Fruit fly (Drosophila melanogaster) whole organism, embryonic: ENCODE data around the gene Tango9.

ENCODE experiments used
- Ada2b ChIP-seq: fragments of 200-800 bp; sonication (Bioruptor generic); IDR thresholded peaks from 2 replicates; pipeline ENCODE4 v1.3.6; 2022; ENCODE audit warnings: missing biosample characterization, missing genetic modification characterization
- B-H2 ChIP-seq: fragments of 200-800 bp; sonication (Bioruptor generic); optimal IDR thresholded peaks from 2 replicates; lab custom pipeline; 2018; ENCODE audit warnings: missing biosample characterization, mild to moderate bottlenecking, missing genetic modification characterization
- CG10565 ChIP-seq: fragments of 200-800 bp; sonication (Bioruptor generic); optimal IDR thresholded peaks from 3 replicates; lab custom pipeline; 2016; ENCODE audit warnings: missing biosample characterization, mild to moderate bottlenecking, missing genetic modification characterization
- CG11456 ChIP-seq: fragments of 200-800 bp; sonication (Bioruptor generic); IDR thresholded peaks from 3 replicates; pipeline ENCODE4 v1.3.6; 2022; ENCODE audit warnings: missing biosample characterization, missing genetic modification characterization
- CG12104 ChIP-seq: fragments of 200-800 bp; sonication (Bioruptor generic); optimal IDR thresholded peaks from 3 replicates; lab custom pipeline; 2016; ENCODE audit warnings: missing biosample characterization, missing genetic modification characterization
- CG14860 ChIP-seq: fragments of 200-800 bp; sonication (Bioruptor generic); IDR thresholded peaks from 3 replicates; pipeline ENCODE4 v1.3.6; 2022; ENCODE audit warnings: missing biosample characterization, missing genetic modification characterization; ENCODE audit not compliant: partially characterized antibody
- CG1529 ChIP-seq: fragments of 200-800 bp; sonication (Bioruptor generic); optimal IDR thresholded peaks from 3 replicates; lab custom pipeline; 2018; ENCODE audit warnings: missing biosample characterization, missing genetic modification characterization
- CG17186 ChIP-seq: fragments of 200-800 bp; sonication (Bioruptor generic); optimal IDR thresholded peaks from 3 replicates; lab custom pipeline; 2017; ENCODE audit warnings: missing biosample characterization, missing genetic modification reagents, missing genetic modification characterization
- CG17385 ChIP-seq: fragments of 200-800 bp; sonication (Bioruptor generic); optimal IDR thresholded peaks from 3 replicates; lab custom pipeline; 2018; ENCODE audit warnings: missing biosample characterization, mild to moderate bottlenecking, missing genetic modification characterization
- CG2199 ChIP-seq: fragments of 200-800 bp; sonication (Bioruptor generic); IDR thresholded peaks from 3 replicates; pipeline ENCODE4 v1.3.6; 2022; ENCODE audit warnings: missing biosample characterization, missing genetic modification characterization
- CG31224 ChIP-seq: fragments of 200-800 bp; sonication (Bioruptor generic); IDR thresholded peaks from 2 replicates; pipeline ENCODE4 v1.3.6; 2022; ENCODE audit warnings: missing biosample characterization, missing genetic modification characterization
- CG33557 ChIP-seq: fragments of 200-800 bp; sonication (Bioruptor generic); optimal IDR thresholded peaks from 2 replicates; lab custom pipeline; 2019; ENCODE audit warnings: missing biosample characterization, mild to moderate bottlenecking, missing genetic modification characterization, moderate library complexity
- CG4730 ChIP-seq: fragments of 200-800 bp; sonication (Bioruptor generic); IDR thresholded peaks from 2 replicates; pipeline ENCODE4 v1.3.6; 2022; ENCODE audit warnings: missing biosample characterization, missing genetic modification characterization
- CG6854 ChIP-seq: fragments of 200-800 bp; sonication (Bioruptor generic); optimal IDR thresholded peaks from 3 replicates; lab custom pipeline; 2017; ENCODE audit warnings: missing biosample characterization, mild to moderate bottlenecking, missing genetic modification characterization
- CG7963 ChIP-seq: fragments of 200-800 bp; sonication (Bioruptor generic); IDR thresholded peaks from 3 replicates; pipeline ENCODE4 v1.3.6; 2022; ENCODE audit warnings: missing biosample characterization, missing genetic modification characterization; ENCODE audit not compliant: partially characterized antibody
- CG8478 ChIP-seq: fragments of >200 bp; optimal IDR thresholded peaks from 2 replicates; lab custom pipeline; 2018
- CG8765 ChIP-seq: fragments of 200-800 bp; sonication (Bioruptor generic); IDR thresholded peaks from 2 replicates; pipeline ENCODE4 v1.3.6; 2022; ENCODE audit warnings: missing biosample characterization, missing genetic modification characterization
- CrebB ChIP-seq: fragments of 200-800 bp; sonication (Bioruptor generic); optimal IDR thresholded peaks from 3 replicates; lab custom pipeline; 2018; ENCODE audit warnings: missing biosample characterization, mild to moderate bottlenecking, missing genetic modification characterization
- Doc2 ChIP-seq: fragments of 200-800 bp; sonication (Bioruptor generic); IDR thresholded peaks from 2 replicates; pipeline ENCODE4 v1.3.6; 2022; ENCODE audit warnings: missing biosample characterization, missing genetic modification characterization
- Dref ChIP-seq: fragments of 200-800 bp; sonication (Bioruptor generic); IDR thresholded peaks from 2 replicates; pipeline ENCODE4 v1.3.6; 2022; ENCODE audit warnings: missing biosample characterization, missing genetic modification characterization
- E2f1 ChIP-seq: fragments of 200-800 bp; sonication (Bioruptor generic); IDR thresholded peaks from 2 replicates; pipeline ENCODE4 v1.3.6; 2022; ENCODE audit warnings: missing biosample characterization, missing genetic modification characterization
- E2f2 ChIP-seq: fragments of 200-800 bp; sonication (Bioruptor generic); IDR thresholded peaks from 2 replicates; pipeline ENCODE4 v1.3.6; 2022; ENCODE audit warnings: missing biosample characterization, missing genetic modification characterization
- Eip74EF ChIP-seq, 2 experiments: fragments of 200-800 bp in 1 of 2; fragments of >200 bp in 1 of 2; sonication (Bioruptor generic) in 1 of 2; optimal IDR thresholded peaks; 2 replicates each; lab custom pipeline; 2017 to 2019; ENCODE audit warnings: missing biosample characterization in 2 of 2, missing genetic modification characterization in 2 of 2, mild to moderate bottlenecking in 1 of 2, moderate library complexity in 1 of 2
- MESR4 ChIP-seq: fragments of 200-800 bp; sonication (Bioruptor generic); optimal IDR thresholded peaks from 2 replicates; lab custom pipeline; 2018; ENCODE audit warnings: missing biosample characterization, mild to moderate bottlenecking, missing genetic modification characterization, moderate library complexity
- MTF-1 ChIP-seq: fragments of 200-800 bp; sonication (Bioruptor generic); optimal IDR thresholded peaks from 2 replicates; lab custom pipeline; 2018; ENCODE audit warnings: missing biosample characterization, mild to moderate bottlenecking, missing genetic modification characterization, borderline replicate concordance
- Nf-YA ChIP-seq: fragments of 200-800 bp; sonication (Bioruptor generic); IDR thresholded peaks from 2 replicates; pipeline ENCODE4 v1.3.6; 2022; ENCODE audit warnings: missing biosample characterization, missing genetic modification characterization
- NfI ChIP-seq: fragments of 200-800 bp; sonication (Bioruptor generic); optimal IDR thresholded peaks from 3 replicates; lab custom pipeline; 2018; ENCODE audit warnings: missing biosample characterization, mild to moderate bottlenecking, missing genetic modification characterization, moderate library complexity
- Sox100B ChIP-seq: fragments of 200-800 bp; sonication (Bioruptor generic); optimal IDR thresholded peaks from 3 replicates; lab custom pipeline; 2018; ENCODE audit warnings: missing biosample characterization, mild to moderate bottlenecking, missing genetic modification characterization
- Vsx1 ChIP-seq: fragments of 200-800 bp; sonication (Bioruptor generic); optimal IDR thresholded peaks from 2 replicates; lab custom pipeline; 2017; ENCODE audit warnings: missing biosample characterization, mild to moderate bottlenecking, missing genetic modification characterization, missing genetic modification reagents
- Xbp1 ChIP-seq: fragments of 200-800 bp; sonication (Bioruptor generic); optimal IDR thresholded peaks from 3 replicates; lab custom pipeline; 2016; ENCODE audit warnings: missing biosample characterization, mild to moderate bottlenecking, missing genetic modification characterization
- ase ChIP-seq: fragments of 200-800 bp; sonication (Bioruptor generic); IDR thresholded peaks from 3 replicates; pipeline ENCODE4 v1.3.6; 2022; ENCODE audit warnings: missing biosample characterization, missing genetic modification characterization
- cato ChIP-seq: fragments of 200-800 bp; sonication (Bioruptor generic); optimal IDR thresholded peaks from 2 replicates; lab custom pipeline; 2016; ENCODE audit warnings: missing biosample characterization, missing genetic modification characterization, borderline replicate concordance
- chn ChIP-seq: fragments of 200-800 bp; sonication (Bioruptor generic); optimal IDR thresholded peaks from 2 replicates; lab custom pipeline; 2016; ENCODE audit warnings: missing biosample characterization, missing genetic modification characterization
- cwo ChIP-seq: fragments of 200-800 bp; sonication (Bioruptor generic); optimal IDR thresholded peaks from 3 replicates; lab custom pipeline; 2017; ENCODE audit warnings: missing biosample characterization, missing genetic modification characterization, mild to moderate bottlenecking, moderate library complexity, missing genetic modification reagents
- danr ChIP-seq: fragments of 200-800 bp; sonication (Bioruptor generic); IDR thresholded peaks from 2 replicates; pipeline ENCODE4 v1.3.6; 2022; ENCODE audit warnings: missing biosample characterization, missing genetic modification characterization
- dm ChIP-seq: fragments of 200-800 bp; sonication (Bioruptor generic); optimal IDR thresholded peaks from 3 replicates; lab custom pipeline; 2016; ENCODE audit warnings: missing biosample characterization, missing genetic modification characterization
- en ChIP-seq: fragments of 200-800 bp; sonication (Bioruptor generic); optimal IDR thresholded peaks from 2 replicates; lab custom pipeline; 2016; ENCODE audit warnings: missing biosample characterization, missing genetic modification characterization
- fd102C ChIP-seq: fragments of 200-800 bp; sonication (Bioruptor generic); optimal IDR thresholded peaks from 2 replicates; lab custom pipeline; 2018; ENCODE audit warnings: missing biosample characterization, mild to moderate bottlenecking, missing genetic modification characterization, moderate library complexity
- gcm ChIP-seq: fragments of 200-800 bp; sonication (Bioruptor generic); optimal IDR thresholded peaks from 2 replicates; lab custom pipeline; 2019; ENCODE audit warnings: missing biosample characterization, mild to moderate bottlenecking, missing genetic modification characterization, moderate library complexity
- gfzf ChIP-seq: fragments of 200-800 bp; sonication (Bioruptor generic); optimal IDR thresholded peaks from 2 replicates; lab custom pipeline; 2016; ENCODE audit warnings: missing biosample characterization, mild to moderate bottlenecking, missing genetic modification characterization, moderate library complexity
- gt ChIP-seq: fragments of 200-800 bp; sonication (Bioruptor generic); IDR thresholded peaks from 2 replicates; pipeline ENCODE4 v1.3.6; 2022; ENCODE audit warnings: missing biosample characterization, missing genetic modification characterization
- hb ChIP-seq: fragments of 200-800 bp; sonication (Bioruptor generic); IDR thresholded peaks from 3 replicates; pipeline ENCODE4 v1.3.6; 2022; ENCODE audit warnings: missing biosample characterization, missing genetic modification characterization; ENCODE audit not compliant: partially characterized antibody
- pb ChIP-seq: fragments of 200-800 bp; sonication (Bioruptor generic); optimal IDR thresholded peaks from 3 replicates; lab custom pipeline; 2016; ENCODE audit warnings: missing biosample characterization, missing genetic modification characterization
- run ChIP-seq: fragments of 200-800 bp; sonication (Bioruptor generic); optimal IDR thresholded peaks from 3 replicates; lab custom pipeline; 2018; ENCODE audit warnings: missing biosample characterization, mild to moderate bottlenecking, missing genetic modification characterization
- slbo ChIP-seq: fragments of 200-800 bp; sonication (Bioruptor generic); IDR thresholded peaks from 2 replicates; pipeline ENCODE4 v1.3.6; 2022; ENCODE audit warnings: missing biosample characterization, missing genetic modification characterization
- tgo ChIP-seq: fragments of 200-800 bp; sonication (Bioruptor generic); IDR thresholded peaks from 3 replicates; pipeline ENCODE4 v1.3.6; 2022; ENCODE audit warnings: missing biosample characterization, missing genetic modification characterization
- trem ChIP-seq: fragments of 200-800 bp; optimal IDR thresholded peaks from 3 replicates; lab custom pipeline; 2019; ENCODE audit warnings: missing biosample characterization, mild to moderate bottlenecking, missing genetic modification characterization, moderate library complexity
- ttk ChIP-seq: fragments of 200-800 bp; sonication (Bioruptor generic); IDR thresholded peaks from 2 replicates; pipeline ENCODE4 v2.1.2; 2022; ENCODE audit warnings: missing biosample characterization, missing genetic modification characterization
- twi ChIP-seq: fragments of 200-800 bp; optimal IDR thresholded peaks from 2 replicates; lab custom pipeline; 2019; ENCODE audit warnings: missing biosample characterization, mild to moderate bottlenecking, missing genetic modification characterization, moderate library complexity
- vvl ChIP-seq: fragments of 200-800 bp; sonication (Bioruptor generic); IDR thresholded peaks from 2 replicates; pipeline ENCODE4 v1.3.6; 2022; ENCODE audit warnings: missing biosample characterization, missing genetic modification characterization

Tango9 gene

DNA sequence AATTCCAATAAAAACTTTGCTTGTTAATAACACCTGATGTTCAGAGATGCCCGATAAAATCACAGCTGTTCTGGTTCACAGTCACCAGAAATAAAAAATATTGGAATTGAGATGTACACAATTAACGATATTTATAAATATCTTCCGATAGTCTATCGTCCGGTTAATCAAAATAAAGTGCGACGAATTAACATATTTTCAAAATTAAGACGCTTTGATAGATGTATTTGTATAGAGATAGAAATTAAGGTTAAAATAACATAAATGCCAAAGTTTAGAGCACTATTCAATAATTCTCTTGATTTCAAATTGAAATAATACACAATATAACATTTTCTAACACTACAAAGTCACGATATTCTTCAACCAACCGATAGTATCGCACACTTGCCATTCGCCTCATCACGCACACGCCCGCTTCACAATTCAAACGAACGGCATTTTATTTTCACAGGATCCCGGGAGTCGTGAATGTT is 11.9 kb downstream of the Tango9 start, which contains the start of the genes CG3281 and aurA (continued):
- peak; percentile 43 for TF ChIP-seq gfzf (GFP tag; lab: Kevin White, UChicago)
- TF ChIP-seq gcm (GFP tag; lab: Kevin White, UChicago): peak; percentile 49
- no peak for TF ChIP-seq CG6854
- peak; percentile 63 for TF ChIP-seq NfI (GFP tag; lab: Kevin White, UChicago)
- peak; percentile 44 for TF ChIP-seq CG17385
- peak; percentile 81 for TF ChIP-seq Xbp1 (GFP tag; lab: Kevin White, UChicago)
- TF ChIP-seq pb (GFP tag; lab: Kevin White, UChicago): peak; percentile 10
- no peak for TF ChIP-seq MESR4
- TF ChIP-seq B-H2: peak; percentile 58
- peak; percentile 7 for TF ChIP-seq MTF-1
- peak; percentile 88 for TF ChIP-seq CG7963 (GFP tag; lab: Robert Waterston, UW)
- TF ChIP-seq CG10565 (GFP tag; lab: Kevin White, UChicago): peak; percentile 20
- TF ChIP-seq Eip74EF (GFP tag; optimal IDR thresholded peaks at IDR 0.05; lab: Kevin White, UChicago): no peak
- no peak for TF ChIP-seq Doc2 (GFP tag; lab: Robert Waterston, UW)
- peak; percentile 50 for TF ChIP-seq ttk (GFP tag; lab: Robert Waterston, UW)
- TF ChIP-seq CG11456: 0 out of 3 replicates have a peak, but pooled peaks have one; percentile 64
- TF ChIP-seq Dref (GFP tag; lab: Robert Waterston, UW): peak; percentile 47
- TF ChIP-seq Nf-YA: no peak
- TF ChIP-seq CG31224 (GFP tag; lab: Robert Waterston, UW): peak; percentile 18; the same call in 1 of the 2 replicates
- peak; percentile 72 for TF ChIP-seq CG17186 (GFP tag; lab: Kevin White, UChicago)
- 0 out of 2 replicates have a peak, but pooled peaks have one; percentile 23 for TF ChIP-seq CG8765
- TF ChIP-seq hb: peak; percentile 94
- peak; percentile 75 for TF ChIP-seq twi (tag; lab: Kevin White, UChicago)
- TF ChIP-seq cato (GFP tag; lab: Kevin White, UChicago): peak; percentile 40
- TF ChIP-seq Ada2b: no peak; the same call in 1 of the 2 replicates
- peak; percentile 46 for TF ChIP-seq CG12104 (GFP tag; lab: Kevin White, UChicago)
- no peak for TF ChIP-seq en (GFP tag; lab: Kevin White, UChicago)
- no peak for TF ChIP-seq cwo
- peak; percentile 52 for TF ChIP-seq chn (GFP tag; lab: Kevin White, UChicago)
- peak; percentile 36; the same call in 1 of the 2 replicates for TF ChIP-seq CG4730 (GFP tag; lab: Robert Waterston, UW)
- no peak for TF ChIP-seq danr (GFP tag; lab: Robert Waterston, UW)
- TF ChIP-seq E2f1 (GFP tag; lab: Robert Waterston, UW): peak; percentile 38
- TF ChIP-seq CG1529 (GFP tag; lab: Kevin White, UChicago): no peak
- peak; percentile 49 for TF ChIP-seq dm (GFP tag; lab: Kevin White, UChicago)
- peak; percentile 86 for TF ChIP-seq trem (tag; lab: Kevin White, UChicago)
- no peak for TF ChIP-seq gt (GFP tag; lab: Robert Waterston, UW)
- no peak for TF ChIP-seq Sox100B
- no peak for TF ChIP-seq CG8478 (lab: Kevin White, UChicago)
- TF ChIP-seq CG2199 (GFP tag; lab: Robert Waterston, UW): no peak
- TF ChIP-seq Vsx1 (GFP tag; lab: Kevin White, UChicago): peak; percentile 39
- TF ChIP-seq CG14860 (GFP tag; lab: Robert Waterston, UW): peak; percentile 96
- peak; percentile 32; the same call in 1 of the 3 replicates for TF ChIP-seq ase (GFP tag; lab: Robert Waterston, UW)
- TF ChIP-seq E2f2 (GFP tag; lab: Robert Waterston, UW): peak; percentile 89
- TF ChIP-seq CrebB (tag; lab: Kevin White, UChicago): peak; percentile 36
- peak; percentile 77; the same call in 1 of the 2 replicates for TF ChIP-seq slbo (GFP tag; lab: Robert Waterston, UW)
- peak; percentile 62 for TF ChIP-seq CG33557 (GFP tag; lab: Kevin White, UChicago)
- TF ChIP-seq vvl (GFP tag; lab: Robert Waterston, UW): peak; percentile 61
- TF ChIP-seq fd102C: no peak
- no peak for TF ChIP-seq run (tag; lab: Kevin White, UChicago)
- peak; percentile 49; the same call in 1 of the 3 replicates for TF ChIP-seq tgo (GFP tag; lab: Robert Waterston, UW)
